Worm (Caenorhabditis elegans) whole organism, late embryonic: Measurements from ENCODE around the gene K12H4.3.

Experiments used
- K02D7.2 ChIP-seq: sonication (generic microtip); optimal IDR thresholded peaks from 2 replicates; lab custom pipeline; 2017; ENCODE audit warnings: mild to moderate bottlenecking, missing genetic modification characterization, missing compliant biosample characterization
- T23F11.4 ChIP-seq: fragments of 200-800 bp; sonication (Bioruptor generic); optimal IDR thresholded peaks from 2 replicates; lab custom pipeline; 2018; ENCODE audit warnings: mild to moderate bottlenecking, missing genetic modification characterization, missing compliant biosample characterization
- ceh-14 ChIP-seq: sonication (generic microtip); optimal IDR thresholded peaks from 2 replicates; lab custom pipeline; 2016; ENCODE audit warnings: missing genotype, missing genetic modification characterization, missing compliant biosample characterization
- che-1 ChIP-seq: sonication (generic microtip); optimal IDR thresholded peaks from 2 replicates; lab custom pipeline; 2016; ENCODE audit warnings: mild to moderate bottlenecking, missing genetic modification characterization, missing compliant biosample characterization
- hlh-30 ChIP-seq: sonication (generic microtip); optimal IDR thresholded peaks from 2 replicates; lab custom pipeline; 2017; ENCODE audit warnings: antibody characterized with exemption, missing genetic modification characterization, missing compliant biosample characterization; ENCODE audit not compliant: insufficient read depth
- nfya-1 ChIP-seq: sonication (generic microtip); optimal IDR thresholded peaks from 2 replicates; lab custom pipeline; 2017; ENCODE audit warnings: missing genetic modification characterization, mild to moderate bottlenecking, missing compliant biosample characterization, antibody characterized with exemption, moderate library complexity
- pha-4 ChIP-seq: fragments of 150-350 bp; optimal IDR thresholded peaks from 2 replicates; lab custom pipeline; 2018; ENCODE audit warnings: missing biosample characterization, missing genetic modification reagents, missing genetic modification characterization
- sox-4 ChIP-seq: sonication (generic microtip); optimal IDR thresholded peaks from 2 replicates; lab custom pipeline; 2017; ENCODE audit warnings: mild to moderate bottlenecking, missing genetic modification characterization, inconsistent platforms, missing compliant biosample characterization
- zip-5 ChIP-seq: sonication (generic microtip); optimal IDR thresholded peaks from 2 replicates; lab custom pipeline; 2016; ENCODE audit warnings: missing genetic modification characterization, missing compliant biosample characterization

DNA sequence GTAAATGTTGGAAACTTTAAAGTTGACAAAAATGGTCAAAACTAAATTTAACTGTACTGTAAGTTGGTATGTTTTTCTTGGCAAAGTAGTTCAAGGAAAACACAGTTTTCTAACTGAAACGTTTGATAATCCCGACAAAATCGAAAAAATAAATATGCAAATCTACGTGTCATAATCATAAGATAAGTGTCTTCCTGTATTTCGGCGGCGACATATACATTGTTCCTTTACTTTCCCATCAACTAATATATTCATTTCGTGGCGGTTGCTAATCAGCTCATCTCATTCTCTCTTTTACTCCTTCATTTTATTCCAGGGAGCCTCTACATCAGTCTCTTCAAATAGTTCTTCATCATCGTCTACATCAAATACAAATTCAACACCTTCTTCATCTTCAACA, 22.0 kb downstream of the K12H4.3 start:
- TF ChIP-seq pha-4 (tag; lab: Kevin White, UChicago) (no peak), K02D7.2 (tag; lab: Kevin White, UChicago) (no peak), sox-4 (tag; lab: Kevin White, UChicago) (no peak), zip-5 (no peak), che-1 (tag; lab: Kevin White, UChicago) (no peak), hlh-30 (tag; lab: Kevin White, UChicago) (no peak), ceh-14 (no peak), nfya-1 (tag; lab: Kevin White, UChicago) (no peak), T23F11.4 (GFP tag; lab: Kevin White, UChicago) (no peak)
